Fruit fly (Drosophila melanogaster) whole organism, embryonic: Measurements from ENCODE around the gene aph-1.

Source experiments
- Adf1 ChIP-seq: fragments of 200-800 bp; sonication (Bioruptor generic); IDR thresholded peaks from 2 replicates; pipeline ENCODE4 v1.3.6; 2022; ENCODE audit warnings: missing biosample characterization, missing genetic modification characterization
- Bdp1 ChIP-seq: fragments of 200-800 bp; sonication (Bioruptor generic); optimal IDR thresholded peaks from 3 replicates; lab custom pipeline; 2016; ENCODE audit warnings: missing biosample characterization, missing genetic modification characterization
- Bteb2 ChIP-seq: fragments of 200-800 bp; sonication (Bioruptor generic); optimal IDR thresholded peaks from 2 replicates; lab custom pipeline; 2016; ENCODE audit warnings: missing biosample characterization, missing genetic modification characterization
- CG10565 ChIP-seq: fragments of 200-800 bp; sonication (Bioruptor generic); optimal IDR thresholded peaks from 3 replicates; lab custom pipeline; 2016; ENCODE audit warnings: missing biosample characterization, mild to moderate bottlenecking, missing genetic modification characterization
- CG11560 ChIP-seq: fragments of 200-800 bp; sonication (Bioruptor generic); IDR thresholded peaks from 3 replicates; pipeline ENCODE4 v1.3.6; 2022; ENCODE audit warnings: missing biosample characterization, missing genetic modification characterization
- CG12942 ChIP-seq: fragments of 200-800 bp; sonication (Bioruptor generic); optimal IDR thresholded peaks from 3 replicates; lab custom pipeline; 2016; ENCODE audit warnings: missing biosample characterization, missing genetic modification characterization
- CG13287 ChIP-seq: fragments of 200-800 bp; sonication (Bioruptor generic); IDR thresholded peaks from 2 replicates; pipeline ENCODE4 v1.3.6; 2022; ENCODE audit warnings: missing biosample characterization, missing genetic modification characterization; ENCODE audit not compliant: partially characterized antibody
- CG14050 ChIP-seq: fragments of 200-800 bp; sonication (Bioruptor generic); IDR thresholded peaks from 3 replicates; pipeline ENCODE4 v1.3.6; 2022; ENCODE audit warnings: missing biosample characterization, missing genetic modification characterization
- CG15479 ChIP-seq: fragments of 200-800 bp; sonication (Bioruptor generic); optimal IDR thresholded peaks from 3 replicates; lab custom pipeline; 2019; ENCODE audit warnings: missing biosample characterization, mild to moderate bottlenecking, missing genetic modification characterization, moderate library complexity
- CG15514 ChIP-seq: fragments of 200-800 bp; sonication (Bioruptor generic); optimal IDR thresholded peaks from 3 replicates; lab custom pipeline; 2017; ENCODE audit warnings: missing biosample characterization, missing genetic modification characterization, mild to moderate bottlenecking, moderate library complexity, missing genetic modification reagents
- CG1602 ChIP-seq: fragments of 200-800 bp; sonication (Bioruptor generic); optimal IDR thresholded peaks from 3 replicates; lab custom pipeline; 2016; ENCODE audit warnings: missing biosample characterization, missing genetic modification characterization
- CG17829 ChIP-seq: fragments of 200-800 bp; optimal IDR thresholded peaks from 2 replicates; lab custom pipeline; 2019; ENCODE audit warnings: missing biosample characterization, mild to moderate bottlenecking, missing genetic modification characterization, moderate library complexity
- CG2199 ChIP-seq: fragments of 200-800 bp; sonication (Bioruptor generic); IDR thresholded peaks from 3 replicates; pipeline ENCODE4 v1.3.6; 2022; ENCODE audit warnings: missing biosample characterization, missing genetic modification characterization
- CG32532 ChIP-seq: fragments of 200-800 bp; sonication (Bioruptor generic); IDR thresholded peaks from 2 replicates; pipeline ENCODE4 v1.3.6; 2022; ENCODE audit warnings: missing biosample characterization, missing genetic modification characterization
- CG34224 ChIP-seq: fragments of 200-800 bp; sonication (Bioruptor generic); IDR thresholded peaks from 3 replicates; pipeline ENCODE4 v1.3.6; 2022; ENCODE audit warnings: missing biosample characterization, missing genetic modification characterization; ENCODE audit not compliant: partially characterized antibody
- CG7928 ChIP-seq: fragments of 200-800 bp; sonication (Bioruptor generic); optimal IDR thresholded peaks from 2 replicates; lab custom pipeline; 2017; ENCODE audit warnings: missing biosample characterization, mild to moderate bottlenecking, missing genetic modification characterization
- Dll ChIP-seq: fragments of 200-800 bp; sonication (Bioruptor generic); IDR thresholded peaks from 4 replicates; pipeline ENCODE4 v1.3.6; 2022; ENCODE audit warnings: missing biosample characterization, missing genetic modification characterization; ENCODE audit not compliant: partially characterized antibody
- Ets97D ChIP-seq: fragments of 200-800 bp; sonication (Bioruptor generic); optimal IDR thresholded peaks from 3 replicates; lab custom pipeline; 2016; ENCODE audit warnings: missing biosample characterization, missing genetic modification characterization
- HLHmδ ChIP-seq: fragments of 200-800 bp; sonication (Bioruptor generic); optimal IDR thresholded peaks from 2 replicates; lab custom pipeline; 2018; ENCODE audit warnings: missing biosample characterization, mild to moderate bottlenecking, missing genetic modification characterization, moderate library complexity
- Hmx ChIP-seq: fragments of 200-800 bp; sonication (Bioruptor generic); optimal IDR thresholded peaks from 2 replicates; lab custom pipeline; 2016; ENCODE audit warnings: missing biosample characterization, missing genetic modification characterization
- Lhr ChIP-seq: fragments of 200-800 bp; sonication (Bioruptor generic); optimal IDR thresholded peaks from 3 replicates; lab custom pipeline; 2017; ENCODE audit warnings: mild to moderate bottlenecking, missing biosample characterization, missing genetic modification reagents, missing genetic modification characterization
- MTF-1 ChIP-seq: fragments of 200-800 bp; sonication (Bioruptor generic); optimal IDR thresholded peaks from 2 replicates; lab custom pipeline; 2018; ENCODE audit warnings: missing biosample characterization, mild to moderate bottlenecking, missing genetic modification characterization, borderline replicate concordance
- Med ChIP-seq: fragments of 200-800 bp; sonication (Bioruptor generic); peaks from one replicate; lab custom pipeline; 2016; ENCODE audit warnings: missing biosample characterization, missing genetic modification characterization, mild to moderate bottlenecking, inconsistent platforms, moderate library complexity
- NC2β ChIP-seq: fragments of 200-800 bp; sonication (Bioruptor generic); optimal IDR thresholded peaks from 2 replicates; lab custom pipeline; 2016; ENCODE audit warnings: missing biosample characterization, missing genetic modification characterization
- Nf-YC ChIP-seq: fragments of 200-800 bp; optimal IDR thresholded peaks from 3 replicates; lab custom pipeline; 2019; ENCODE audit warnings: missing biosample characterization, mild to moderate bottlenecking, missing genetic modification characterization, moderate library complexity
- NfI ChIP-seq: fragments of 200-800 bp; sonication (Bioruptor generic); optimal IDR thresholded peaks from 3 replicates; lab custom pipeline; 2018; ENCODE audit warnings: missing biosample characterization, mild to moderate bottlenecking, missing genetic modification characterization, moderate library complexity
- Stat92E ChIP-seq, 3 experiments: fragments of >200 bp in 2 of 3; fragments of 200-800 bp in 1 of 3; sonication (Bioruptor generic) in 1 of 3; optimal IDR thresholded peaks; 2 replicates each; lab custom pipeline; 2017 to 2019; ENCODE audit warnings: missing biosample characterization in 3 of 3, missing genetic modification characterization in 3 of 3, mild to moderate bottlenecking in 1 of 3, moderate library complexity in 1 of 3
- abd-A ChIP-seq: fragments of 200-800 bp; sonication (Bioruptor generic); optimal IDR thresholded peaks from 3 replicates; lab custom pipeline; 2019; ENCODE audit warnings: missing biosample characterization, mild to moderate bottlenecking, missing genetic modification characterization, moderate library complexity
- ase ChIP-seq: fragments of 200-800 bp; sonication (Bioruptor generic); IDR thresholded peaks from 3 replicates; pipeline ENCODE4 v1.3.6; 2022; ENCODE audit warnings: missing biosample characterization, missing genetic modification characterization
- br ChIP-seq: fragments of >200 bp; optimal IDR thresholded peaks from 2 replicates; lab custom pipeline; 2017
- cg ChIP-seq: fragments of 200-800 bp; sonication (Bioruptor generic); optimal IDR thresholded peaks from 3 replicates; lab custom pipeline; 2019; ENCODE audit warnings: missing biosample characterization, mild to moderate bottlenecking, missing genetic modification characterization, moderate library complexity
- chinmo ChIP-seq: fragments of 200-800 bp; sonication (Bioruptor generic); IDR thresholded peaks from 4 replicates; pipeline ENCODE4 v1.3.6; 2022; ENCODE audit warnings: missing biosample characterization, missing genetic modification characterization; ENCODE audit not compliant: partially characterized antibody
- corto ChIP-seq: fragments of 200-800 bp; sonication (Bioruptor generic); optimal IDR thresholded peaks from 2 replicates; lab custom pipeline; 2016; ENCODE audit warnings: missing biosample characterization, mild to moderate bottlenecking, missing genetic modification characterization, moderate library complexity
- dmrt99B ChIP-seq: fragments of 200-800 bp; sonication (Bioruptor generic); optimal IDR thresholded peaks from 2 replicates; lab custom pipeline; 2018; ENCODE audit warnings: missing biosample characterization, mild to moderate bottlenecking, missing genetic modification characterization, moderate library complexity
- exex ChIP-seq: fragments of 200-800 bp; sonication (Bioruptor generic); optimal IDR thresholded peaks from 4 replicates; lab custom pipeline; 2018; ENCODE audit warnings: missing biosample characterization, mild to moderate bottlenecking, missing genetic modification characterization, moderate library complexity
- gcm2 ChIP-seq: fragments of 200-800 bp; sonication (Bioruptor generic); optimal IDR thresholded peaks from 2 replicates; lab custom pipeline; 2016; ENCODE audit warnings: missing biosample characterization, missing genetic modification characterization
- jigr1 ChIP-seq: fragments of 200-800 bp; sonication (Bioruptor generic); IDR thresholded peaks from 3 replicates; pipeline ENCODE4 v1.3.6; 2022; ENCODE audit warnings: missing biosample characterization, missing genetic modification characterization
- jing ChIP-seq: fragments of 200-800 bp; sonication (Bioruptor generic); optimal IDR thresholded peaks from 2 replicates; lab custom pipeline; 2018; ENCODE audit warnings: missing biosample characterization, mild to moderate bottlenecking, missing genetic modification characterization
- kay ChIP-seq: fragments of 200-800 bp; sonication (Bioruptor generic); optimal IDR thresholded peaks from 2 replicates; lab custom pipeline; 2016; ENCODE audit warnings: missing biosample characterization, missing genetic modification characterization
- lmd ChIP-seq: fragments of 200-800 bp; sonication (Bioruptor generic); IDR thresholded peaks from 2 replicates; pipeline ENCODE4 v1.3.6; 2022; ENCODE audit warnings: missing biosample characterization, missing genetic modification characterization
- mld ChIP-seq: fragments of 200-800 bp; sonication (Bioruptor generic); IDR thresholded peaks from 3 replicates; pipeline ENCODE4 v1.3.6; 2022; ENCODE audit warnings: missing biosample characterization, missing genetic modification characterization; ENCODE audit not compliant: partially characterized antibody
- phol ChIP-seq: fragments of 200-800 bp; sonication (Bioruptor generic); optimal IDR thresholded peaks from 3 replicates; lab custom pipeline; 2018; ENCODE audit warnings: missing biosample characterization, mild to moderate bottlenecking, missing genetic modification characterization, moderate library complexity
- pum ChIP-seq: fragments of 200-800 bp; sonication (Bioruptor generic); optimal IDR thresholded peaks from 2 replicates; lab custom pipeline; 2016; ENCODE audit warnings: missing biosample characterization, missing genetic modification characterization
- repo ChIP-seq: fragments of 200-800 bp; sonication (Bioruptor generic); optimal IDR thresholded peaks from 2 replicates; lab custom pipeline; 2016; ENCODE audit warnings: missing biosample characterization, missing genetic modification characterization
- schlank ChIP-seq: fragments of 200-800 bp; sonication (Bioruptor generic); optimal IDR thresholded peaks from 2 replicates; lab custom pipeline; 2018; ENCODE audit warnings: missing biosample characterization, mild to moderate bottlenecking, missing genetic modification characterization
- sqz ChIP-seq: fragments of 200-800 bp; sonication (Bioruptor generic); optimal IDR thresholded peaks from 3 replicates; lab custom pipeline; 2018; ENCODE audit warnings: missing biosample characterization, mild to moderate bottlenecking, missing genetic modification characterization
- tgo ChIP-seq: fragments of 200-800 bp; sonication (Bioruptor generic); IDR thresholded peaks from 3 replicates; pipeline ENCODE4 v1.3.6; 2022; ENCODE audit warnings: missing biosample characterization, missing genetic modification characterization
- tup ChIP-seq: fragments of 200-800 bp; sonication (Bioruptor generic); optimal IDR thresholded peaks from 2 replicates; lab custom pipeline; 2016; ENCODE audit warnings: missing biosample characterization, mild to moderate bottlenecking, missing genetic modification characterization, moderate library complexity
- zfh1 ChIP-seq: fragments of 200-800 bp; sonication (Bioruptor generic); IDR thresholded peaks from 3 replicates; pipeline ENCODE4 v1.3.6; 2022; ENCODE audit warnings: missing biosample characterization, missing genetic modification characterization

Gene aph-1

DNA sequence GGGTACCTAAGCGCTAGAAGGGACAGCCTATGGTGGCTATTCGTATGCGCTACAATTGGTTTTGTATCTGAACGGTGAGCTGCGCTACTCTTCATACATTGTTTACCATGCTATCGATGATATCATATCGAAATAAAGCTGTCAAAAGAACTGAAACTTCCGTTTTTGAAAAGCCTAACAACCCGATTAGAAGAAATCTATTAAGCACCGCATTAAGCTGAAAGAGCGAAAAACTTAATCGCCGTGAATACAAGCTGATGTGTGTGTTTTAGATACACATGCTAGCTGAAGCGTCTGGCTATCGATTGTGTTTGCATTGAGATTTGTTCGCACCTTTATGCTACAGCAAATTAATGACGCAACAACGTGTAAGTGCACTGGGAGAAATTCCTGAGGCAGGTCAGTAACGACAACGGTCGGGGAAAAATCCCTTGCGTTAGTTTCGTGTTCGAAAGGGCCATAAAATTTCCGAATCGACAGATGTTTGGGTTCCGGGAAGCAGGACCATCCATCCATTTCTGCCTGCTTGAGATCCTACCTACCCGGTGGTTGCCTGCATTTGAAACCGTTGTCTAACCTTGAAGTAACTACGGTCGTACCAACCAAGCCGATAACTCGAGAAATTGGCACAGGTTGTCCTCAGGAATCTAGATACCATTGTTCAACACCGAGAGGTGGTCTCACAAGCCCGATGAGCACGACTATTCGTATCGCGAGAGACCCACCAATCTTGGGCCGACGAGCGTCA lies 15.5 kb upstream of the aph-1 start (continued):
- TF ChIP-seq Stat92E (GFP tag; optimal IDR thresholded peaks at IDR 0.05; lab: Kevin White, UChicago) (peak in 1 of 3 experiments; percentile 37), zfh1 (no peak), CG32532 (no peak), CG10565 (GFP tag; lab: Kevin White, UChicago) (no peak), CG11560 (tag; lab: Robert Waterston, UW) (no peak), CG14050 (GFP tag; lab: Robert Waterston, UW) (no peak), abd-A (tag; lab: Kevin White, UChicago) (peak; percentile 94), CG1602 (GFP tag; lab: Kevin White, UChicago) (peak; percentile 64), br (lab: Kevin White, UChicago) (no peak), tgo (GFP tag; lab: Robert Waterston, UW) (no peak), cg (GFP tag; lab: Kevin White, UChicago) (no peak), gcm2 (GFP tag; lab: Kevin White, UChicago) (peak; percentile 76), Bteb2 (GFP tag; lab: Kevin White, UChicago) (peak; percentile 73), CG17829 (peak; percentile 83), jing (peak; percentile 48), phol (peak; percentile 83), sqz (peak; percentile 18), chinmo (GFP tag; lab: Robert Waterston, UW) (no peak), Adf1 (GFP tag; lab: Robert Waterston, UW) (no peak), MTF-1 (peak; percentile 73), CG13287 (GFP tag; lab: Robert Waterston, UW) (no peak), repo (peak; percentile 60), HLHmδ (GFP tag; lab: Kevin White, UChicago) (no peak), exex (peak; percentile 86), NfI (GFP tag; lab: Kevin White, UChicago) (peak; percentile 70), kay (GFP tag; lab: Kevin White, UChicago) (peak; percentile 79), mld (GFP tag; lab: Robert Waterston, UW) (no peak), CG15514 (GFP tag; lab: Kevin White, UChicago) (peak; percentile 81), Nf-YC (tag; lab: Kevin White, UChicago) (peak; percentile 65), Bdp1 (GFP tag; lab: Kevin White, UChicago) (peak; percentile 53), CG7928 (GFP tag; lab: Kevin White, UChicago) (peak; percentile 61), Med (GFP tag; lab: Kevin White, UChicago) (peak; percentile 98), pum (peak; percentile 79), NC2β (peak; percentile 44), dmrt99B (tag; lab: Kevin White, UChicago) (peak; percentile 85), Ets97D (GFP tag; lab: Kevin White, UChicago) (peak; percentile 53), lmd (GFP tag; lab: Robert Waterston, UW) (no peak), schlank (tag; lab: Kevin White, UChicago) (peak; percentile 77), CG2199 (GFP tag; lab: Robert Waterston, UW) (no peak), Dll (GFP tag; lab: Robert Waterston, UW) (no peak), Hmx (GFP tag; lab: Kevin White, UChicago) (peak; percentile 16), tup (GFP tag; lab: Kevin White, UChicago) (peak; percentile 70), CG15479 (GFP tag; lab: Kevin White, UChicago) (peak; percentile 92), CG12942 (GFP tag; lab: Kevin White, UChicago) (peak; percentile 48), CG34224 (GFP tag; lab: Robert Waterston, UW) (no peak), ase (GFP tag; lab: Robert Waterston, UW) (no peak), Lhr (no peak), corto (GFP tag; lab: Kevin White, UChicago) (no peak), jigr1 (no peak)
